Worm (Caenorhabditis elegans) whole organism, L4 larva: ENCODE data around the gene C49C8.6.
A peak's percentile ranks its signal among the peaks of the same experiment; 100 is the strongest.

Source experiments
- F26F4.8 ChIP-seq: fragments of 200-800 bp; sonication (Bioruptor generic); conservative IDR thresholded peaks from 2 replicates; pipeline ENCODE4 v1.3.6; 2022; ENCODE audit warnings: missing genetic modification characterization, missing compliant biosample characterization
- F37D6.2 ChIP-seq: sonication (generic microtip); optimal IDR thresholded peaks from 2 replicates; lab custom pipeline; 2016; ENCODE audit warnings: mild to moderate bottlenecking, missing genetic modification characterization, missing compliant biosample characterization
- T26A8.4 ChIP-seq: fragments of 200-800 bp; sonication (Bioruptor generic); IDR thresholded peaks from 2 replicates; pipeline ENCODE4 v1.3.6; 2022; ENCODE audit warnings: missing genetic modification characterization, missing compliant biosample characterization
- Y75B8A.6 ChIP-seq: fragments of 200-800 bp; sonication (Bioruptor generic); IDR thresholded peaks from 2 replicates; pipeline ENCODE4 v1.3.6; 2022; ENCODE audit warnings: missing genetic modification reagents, missing genetic modification characterization, missing compliant biosample characterization
- aha-1 ChIP-seq: fragments of 150-350 bp; peaks from one replicate; lab custom pipeline; 2014; ENCODE audit warnings: missing biosample characterization, missing genetic modification characterization
- aly-2 ChIP-seq: sonication (generic microtip); optimal IDR thresholded peaks from 2 replicates; lab custom pipeline; 2018; ENCODE audit warnings: missing biosample characterization, missing genetic modification characterization
- ama-1 ChIP-seq: fragments of 150-350 bp; optimal IDR thresholded peaks from 2 replicates; lab custom pipeline; 2014; ENCODE audit warnings: inconsistent platforms, mixed read lengths
- ceh-20 ChIP-seq: fragments of 200-800 bp; sonication (Bioruptor generic); IDR thresholded peaks from 2 replicates; pipeline ENCODE4 v1.3.6; 2022; ENCODE audit warnings: missing genetic modification reagents, missing genetic modification characterization, missing compliant biosample characterization
- ceh-62 ChIP-seq: sonication (generic microtip); optimal IDR thresholded peaks from 2 replicates; lab custom pipeline; 2017; ENCODE audit warnings: missing biosample characterization, missing genetic modification characterization
- cey-2 ChIP-seq: sonication (generic microtip); optimal IDR thresholded peaks from 3 replicates; lab custom pipeline; 2017; ENCODE audit warnings: missing genetic modification characterization, mild to moderate bottlenecking, missing compliant biosample characterization, antibody characterized with exemption, borderline replicate concordance; ENCODE audit not compliant: insufficient read depth
- daf-16 ChIP-seq, 3 experiments: sonication (generic microtip); optimal IDR thresholded peaks; 2 replicates each; lab custom pipeline; 2016 to 2017; ENCODE audit warnings: missing genetic modification characterization in 3 of 3, missing genetic modification reagents in 3 of 3, mild to moderate bottlenecking in 2 of 3, missing compliant biosample characterization in 2 of 3, missing biosample characterization in 1 of 3, moderate library complexity in 1 of 3
- daf-19 ChIP-seq: fragments of 200-800 bp; sonication (Bioruptor generic); conservative IDR thresholded peaks from 2 replicates; pipeline ENCODE4 v1.3.6; 2022; ENCODE audit warnings: missing genetic modification characterization, missing compliant biosample characterization
- dmd-6 ChIP-seq: fragments of 200-800 bp; sonication (Bioruptor generic); IDR thresholded peaks from 2 replicates; pipeline ENCODE4 v1.3.6; 2022; ENCODE audit warnings: missing genetic modification reagents, missing genetic modification characterization, missing compliant biosample characterization
- dpl-1 ChIP-seq: fragments of 150-350 bp; optimal IDR thresholded peaks from 2 replicates; lab custom pipeline; 2014; ENCODE audit warnings: missing biosample characterization, missing genetic modification reagents, missing genetic modification characterization
- dve-1 ChIP-seq: sonication (generic microtip); optimal IDR thresholded peaks from 2 replicates; lab custom pipeline; 2017; ENCODE audit warnings: antibody characterized with exemption, mild to moderate bottlenecking, missing genetic modification characterization, missing compliant biosample characterization; ENCODE audit not compliant: insufficient read depth
- egl-27 ChIP-seq: sonication (generic microtip); optimal IDR thresholded peaks from 3 replicates; lab custom pipeline; 2017; ENCODE audit warnings: missing biosample characterization, missing genetic modification reagents, missing genetic modification characterization
- egl-43 ChIP-seq: fragments of 200-800 bp; sonication (Bioruptor generic); IDR thresholded peaks from 2 replicates; pipeline ENCODE4 v1.3.6; 2022; ENCODE audit warnings: missing genetic modification reagents, missing genetic modification characterization, missing compliant biosample characterization
- fkh-10 ChIP-seq: fragments of 150-350 bp; optimal IDR thresholded peaks from 2 replicates; lab custom pipeline; 2014; ENCODE audit warnings: missing biosample characterization, missing genetic modification reagents, missing genetic modification characterization
- fos-1 ChIP-seq: fragments of 150-350 bp; optimal IDR thresholded peaks from 2 replicates; lab custom pipeline; 2014; ENCODE audit warnings: missing biosample characterization, missing genetic modification characterization
- hlh-11 ChIP-seq: fragments of 200-800 bp; sonication (Bioruptor generic); optimal IDR thresholded peaks from 2 replicates; lab custom pipeline; 2018; ENCODE audit warnings: mild to moderate bottlenecking, missing genetic modification characterization, missing compliant biosample characterization
- hlh-30 ChIP-seq: sonication (generic microtip); optimal IDR thresholded peaks from 2 replicates; lab custom pipeline; 2017; ENCODE audit warnings: antibody characterized with exemption, mild to moderate bottlenecking, missing genetic modification characterization, missing compliant biosample characterization; ENCODE audit not compliant: insufficient read depth
- hmg-1.1 ChIP-seq: fragments of 200-800 bp; sonication (Bioruptor generic); IDR thresholded peaks from 2 replicates; pipeline ENCODE4 v1.3.6; 2022; ENCODE audit warnings: missing genetic modification reagents, missing genetic modification characterization, missing compliant biosample characterization
- lin-1 ChIP-seq: fragments of 200-800 bp; sonication (Bioruptor generic); IDR thresholded peaks from 2 replicates; pipeline ENCODE4 v1.3.6; 2022; ENCODE audit warnings: missing genetic modification reagents, missing genetic modification characterization, missing compliant biosample characterization
- lsy-2 ChIP-seq, 2 experiments: fragments of 150-350 bp in 1 of 2; sonication (generic microtip) in 1 of 2; optimal IDR thresholded peaks; 2 replicates each; lab custom pipeline; 2014 to 2017; ENCODE audit warnings: missing biosample characterization in 2 of 2, missing genetic modification characterization in 2 of 2
- mdl-1 ChIP-seq, 2 experiments: fragments of 150-350 bp in 1 of 2; sonication (generic microtip) in 1 of 2; optimal IDR thresholded peaks; 2 replicates each; lab custom pipeline; 2014 to 2017; ENCODE audit warnings: missing biosample characterization in 2 of 2, missing genetic modification characterization in 2 of 2
- mdt-29 ChIP-seq: fragments of 200-800 bp; sonication (Bioruptor generic); IDR thresholded peaks from 2 replicates; pipeline ENCODE4 v1.3.6; 2022; ENCODE audit warnings: missing genetic modification reagents, missing genetic modification characterization, missing compliant biosample characterization
- mep-1 ChIP-seq: fragments of 150-350 bp; sonication (generic microtip); optimal IDR thresholded peaks from 3 replicates; lab custom pipeline; 2014; ENCODE audit warnings: missing biosample characterization, missing genetic modification characterization
- mes-2 ChIP-seq: sonication (generic microtip); optimal IDR thresholded peaks from 2 replicates; lab custom pipeline; 2016; ENCODE audit warnings: missing genotype, mild to moderate bottlenecking, missing genetic modification characterization, missing compliant biosample characterization; ENCODE audit not compliant: poor library complexity, severe bottlenecking
- mxl-3 ChIP-seq: fragments of 200-800 bp; sonication (Bioruptor generic); optimal IDR thresholded peaks from 2 replicates; lab custom pipeline; 2018; ENCODE audit warnings: mild to moderate bottlenecking, missing genetic modification characterization, missing compliant biosample characterization
- nhr-25 ChIP-seq: sonication (generic microtip); optimal IDR thresholded peaks from 2 replicates; lab custom pipeline; 2017; ENCODE audit warnings: missing genetic modification characterization, mild to moderate bottlenecking, missing compliant biosample characterization, antibody characterized with exemption, moderate library complexity, borderline replicate concordance; ENCODE audit not compliant: insufficient read depth
- nhr-28 ChIP-seq: fragments of 150-350 bp; optimal IDR thresholded peaks from 2 replicates; lab custom pipeline; 2014; ENCODE audit warnings: missing biosample characterization, missing genetic modification characterization
- nhr-42 ChIP-seq: fragments of 200-800 bp; sonication (Bioruptor generic); IDR thresholded peaks from 2 replicates; pipeline ENCODE4 v1.3.6; 2022; ENCODE audit warnings: missing genetic modification characterization, missing compliant biosample characterization
- nhr-48 ChIP-seq: sonication (generic microtip); optimal IDR thresholded peaks from 2 replicates; lab custom pipeline; 2016; ENCODE audit warnings: mild to moderate bottlenecking, missing genetic modification characterization, missing compliant biosample characterization
- nhr-6 ChIP-seq: fragments of 150-350 bp; optimal IDR thresholded peaks from 2 replicates; lab custom pipeline; 2014; ENCODE audit warnings: missing biosample characterization, missing genetic modification characterization
- nhr-77 ChIP-seq: fragments of 150-350 bp; optimal IDR thresholded peaks from 2 replicates; lab custom pipeline; 2014; ENCODE audit warnings: missing biosample characterization, missing genetic modification characterization
- pqm-1 ChIP-seq: sonication (generic microtip); optimal IDR thresholded peaks from 2 replicates; lab custom pipeline; 2017; ENCODE audit warnings: missing biosample characterization, missing genetic modification characterization
- rbr-2 ChIP-seq: sonication (generic microtip); optimal IDR thresholded peaks from 2 replicates; lab custom pipeline; 2016; ENCODE audit warnings: missing genotype, missing genetic modification characterization, missing compliant biosample characterization
- saeg-2 ChIP-seq: fragments of 200-800 bp; sonication (Bioruptor generic); IDR thresholded peaks from 2 replicates; pipeline ENCODE4 v1.3.6; 2022; ENCODE audit warnings: missing genetic modification reagents, missing genetic modification characterization, missing compliant biosample characterization
- sdz-12 ChIP-seq: fragments of 200-800 bp; sonication (Bioruptor generic); optimal IDR thresholded peaks from 2 replicates; lab custom pipeline; 2018; ENCODE audit warnings: mild to moderate bottlenecking, missing genetic modification characterization, missing compliant biosample characterization
- set-16 ChIP-seq: fragments of 200-800 bp; sonication (Bioruptor generic); IDR thresholded peaks from 2 replicates; pipeline ENCODE4 v1.3.6; 2022; ENCODE audit warnings: missing genetic modification reagents, missing genetic modification characterization, missing compliant biosample characterization
- snpc-1.2 ChIP-seq: fragments of 200-800 bp; sonication (Bioruptor generic); IDR thresholded peaks from 2 replicates; pipeline ENCODE4 v1.3.6; 2022; ENCODE audit warnings: missing genetic modification reagents, missing genetic modification characterization, missing compliant biosample characterization
- unc-130 ChIP-seq: sonication (generic microtip); optimal IDR thresholded peaks from 2 replicates; lab custom pipeline; 2016; ENCODE audit warnings: missing genetic modification reagents, missing genetic modification characterization, missing compliant biosample characterization
- unc-39 ChIP-seq: sonication (generic microtip); optimal IDR thresholded peaks from 2 replicates; lab custom pipeline; 2017; ENCODE audit warnings: missing biosample characterization, missing genetic modification characterization
- unc-62 ChIP-seq, 3 experiments: fragments of 150-350 bp in 1 of 3; sonication (generic microtip); optimal IDR thresholded peaks in 2 of 3; peaks in 1 of 3; 1 replicate in 1 of 3; 2 replicates in 2 of 3; lab custom pipeline; 2014 to 2017; ENCODE audit warnings: missing biosample characterization in 3 of 3, missing genetic modification characterization in 3 of 3, missing genetic modification reagents in 3 of 3, missing genotype in 1 of 3
- zfp-3 ChIP-seq: fragments of 200-800 bp; sonication (Bioruptor generic); conservative IDR thresholded peaks from 2 replicates; pipeline ENCODE4 v1.3.6; 2022; ENCODE audit warnings: missing genetic modification reagents, missing genetic modification characterization, missing compliant biosample characterization
- zip-2 ChIP-seq: fragments of 150-350 bp; optimal IDR thresholded peaks from 2 replicates; lab custom pipeline; 2014; ENCODE audit warnings: missing biosample characterization, missing genetic modification characterization

Gene C49C8.6

ce11 chrIV:8628262-8628661 lies 29.8 kb downstream of the C49C8.6 start:
- TF ChIP-seq snpc-1.2 (no peak), aly-2 (tag; lab: Kevin White, UChicago) (no peak), zfp-3 (no peak), hmg-1.1 (GFP tag; lab: Robert Waterston, UW) (no peak), nhr-77 (no peak), saeg-2 (GFP tag; lab: Robert Waterston, UW) (no peak), dmd-6 (no peak), ceh-20 (GFP tag; lab: Robert Waterston, UW) (no peak), dve-1 (tag; lab: Kevin White, UChicago) (no peak), pqm-1 (no peak), nhr-25 (tag; lab: Kevin White, UChicago) (no peak), egl-27 (no peak), lsy-2 (tag; optimal IDR thresholded peaks at IDR 0.05; lab: Kevin White, UChicago) (no peak), ceh-62 (tag; lab: Kevin White, UChicago) (no peak)

- TF ChIP-seq nhr-48 (tag; lab: Kevin White, UChicago) (no peak), unc-130 (no peak), lin-1 (no peak), mdl-1 (tag; optimal IDR thresholded peaks at IDR 0.05; lab: Kevin White, UChicago) (peak in 1 of 2 experiments; percentile 44), Y75B8A.6 (no peak), ceh-62 (tag; lab: Kevin White, UChicago) (no peak), nhr-25 (tag; lab: Kevin White, UChicago) (peak; percentile 28), nhr-42 (GFP tag; lab: Robert Waterston, UW) (no peak), set-16 (GFP tag; lab: Robert Waterston, UW) (0 out of 2 replicates have a peak, but pooled peaks have one; percentile 20), nhr-28 (tag; lab: Kevin White, UChicago) (peak; percentile 66), nhr-77 (no peak), unc-62 (GFP tag; optimal IDR thresholded peaks at IDR 0.05 in 1 of 2; lab: Kevin White, UChicago) (peak in 1 of 2 experiments; percentile 79), unc-62 (tag; optimal IDR thresholded peaks at IDR 0.05; lab: Kevin White, UChicago) (no peak), dmd-6 (peak; percentile 16; the same call in 1 of the 2 replicates), egl-43 (GFP tag; lab: Robert Waterston, UW) (peak; percentile 43; the same call in 1 of the 2 replicates), T26A8.4 (GFP tag; lab: Robert Waterston, UW) (peak; percentile 51; the same call in 1 of the 2 replicates), ama-1 (lab: Kevin White, UChicago) (no peak), aha-1 (peak; percentile 89), dpl-1 (GFP tag; lab: Kevin White, UChicago) (peak; percentile 9), cey-2 (no peak), nhr-6 (peak; percentile 28), fos-1 (tag; lab: Kevin White, UChicago) (no peak), zip-2 (tag; lab: Kevin White, UChicago) (no peak), hmg-1.1 (GFP tag; lab: Robert Waterston, UW) (peak; percentile 52; the same call in 1 of the 2 replicates), daf-19 (GFP tag; lab: Robert Waterston, UW) (no peak), daf-16 (GFP tag; optimal IDR thresholded peaks at IDR 0.05; lab: Kevin White, UChicago) (no peak), daf-16 (tag; optimal IDR thresholded peaks at IDR 0.05; lab: Kevin White, UChicago) (peak; percentile 48), saeg-2 (GFP tag; lab: Robert Waterston, UW) (no peak), dve-1 (tag; lab: Kevin White, UChicago) (peak; percentile 14), mes-2 (peak; percentile 53), sdz-12 (GFP tag; lab: Kevin White, UChicago) (no peak), mdt-29 (GFP tag; lab: Robert Waterston, UW) (no peak), hlh-30 (tag; lab: Kevin White, UChicago) (peak; percentile 53), unc-39 (tag; lab: Kevin White, UChicago) (no peak), ceh-20 (GFP tag; lab: Robert Waterston, UW) (no peak), hlh-11 (peak; percentile 66), lsy-2 (tag; optimal IDR thresholded peaks at IDR 0.05; lab: Kevin White, UChicago) (peak in 1 of 2 experiments; percentile 44), F26F4.8 (GFP tag; lab: Robert Waterston, UW) (no peak), F37D6.2 (no peak), fkh-10 (GFP tag; lab: Kevin White, UChicago) (no peak), rbr-2 (tag; lab: Kevin White, UChicago) (peak; percentile 4), mxl-3 (GFP tag; lab: Kevin White, UChicago) (peak; percentile 73), mep-1 (tag; lab: Kevin White, UChicago) (peak; percentile 51)
Measured at ce11 chrIV:8627328-8627727, 30.7 kb downstream of the C49C8.6 start, which contains the start of gene F42A9.11. F42A9.11 (plus strand) TSS chrIV:8627637.
